Worm (Caenorhabditis elegans) whole organism, midembryonic: ENCODE results near the gene F46G11.2.

Source experiments
- T22C8.4 ChIP-seq: fragments of 200-800 bp; sonication (Bioruptor generic); IDR thresholded peaks from 2 replicates; pipeline ENCODE4 v1.3.6; 2022; ENCODE audit warnings: missing genetic modification characterization, missing compliant biosample characterization
- cog-1 ChIP-seq: sonication (generic microtip); optimal IDR thresholded peaks from 2 replicates; lab custom pipeline; 2016; ENCODE audit warnings: missing genetic modification characterization, missing compliant biosample characterization
- flt-1 ChIP-seq: fragments of 200-800 bp; sonication (Bioruptor generic); IDR thresholded peaks from 2 replicates; pipeline ENCODE4 v1.3.6; 2022; ENCODE audit warnings: missing genetic modification characterization, missing compliant biosample characterization
- klf-2 ChIP-seq: fragments of 200-800 bp; sonication (Bioruptor generic); conservative IDR thresholded peaks from 2 replicates; pipeline ENCODE4 v1.3.6; 2022; ENCODE audit warnings: missing genetic modification reagents, missing genetic modification characterization, missing compliant biosample characterization
- med-1 ChIP-seq: sonication (generic microtip); optimal IDR thresholded peaks from 2 replicates; lab custom pipeline; 2017; ENCODE audit warnings: missing genetic modification characterization, mild to moderate bottlenecking, missing compliant biosample characterization, antibody characterized with exemption, missing genetic modification reagents; ENCODE audit not compliant: insufficient read depth
- ref-1 ChIP-seq: fragments of 200-800 bp; sonication (Bioruptor generic); conservative IDR thresholded peaks from 2 replicates; pipeline ENCODE4 v1.3.6; 2022; ENCODE audit warnings: missing genetic modification reagents, missing genetic modification characterization, missing compliant biosample characterization
- tab-1 ChIP-seq: fragments of 200-800 bp; sonication (Bioruptor generic); IDR thresholded peaks from 2 replicates; pipeline ENCODE4 v1.3.6; 2022; ENCODE audit warnings: missing genetic modification characterization, missing compliant biosample characterization
- ztf-23 ChIP-seq: fragments of 200-800 bp; sonication (Bioruptor generic); IDR thresholded peaks from 2 replicates; pipeline ENCODE4 v1.3.6; 2022; ENCODE audit warnings: missing genetic modification reagents, missing genetic modification characterization, missing compliant biosample characterization
- ztf-29 ChIP-seq: fragments of 200-800 bp; sonication (Bioruptor generic); IDR thresholded peaks from 2 replicates; pipeline ENCODE4 v1.3.6; 2022; ENCODE audit warnings: missing genetic modification reagents, missing genetic modification characterization, missing compliant biosample characterization

F46G11.2 gene

ce11 chrX:5801156-5801592 lies 13.2 kb downstream of the F46G11.2 start:
- TF ChIP-seq ztf-23 (GFP tag; lab: Robert Waterston, UW) (peak; percentile 93), T22C8.4 (GFP tag; lab: Robert Waterston, UW) (peak; percentile 66), klf-2 (peak; percentile 93), cog-1 (tag; lab: Kevin White, UChicago) (peak; percentile 90), tab-1 (GFP tag; lab: Robert Waterston, UW) (peak; percentile 88), ref-1 (GFP tag; lab: Robert Waterston, UW) (peak; percentile 71), ztf-29 (GFP tag; lab: Robert Waterston, UW) (peak; percentile 77), med-1 (GFP tag; lab: Kevin White, UChicago) (peak; percentile 42), flt-1 (peak; percentile 89)

- TF ChIP-seq flt-1 (no peak), ztf-29 (GFP tag; lab: Robert Waterston, UW) (no peak), med-1 (GFP tag; lab: Kevin White, UChicago) (no peak), ztf-23 (GFP tag; lab: Robert Waterston, UW) (no peak), klf-2 (no peak)
Observed at ce11 chrX:5802582-5802981, 14.6 kb downstream of the F46G11.2 start.

- TF ChIP-seq flt-1 (no peak), cog-1 (tag; lab: Kevin White, UChicago) (no peak), ztf-29 (GFP tag; lab: Robert Waterston, UW) (no peak), T22C8.4 (GFP tag; lab: Robert Waterston, UW) (no peak), klf-2 (no peak), med-1 (GFP tag; lab: Kevin White, UChicago) (no peak), ztf-23 (GFP tag; lab: Robert Waterston, UW) (no peak), tab-1 (GFP tag; lab: Robert Waterston, UW) (no peak), ref-1 (GFP tag; lab: Robert Waterston, UW) (no peak)
Observed at ce11 chrX:5803492-5803891, 15.5 kb downstream of the F46G11.2 start.

ce11 chrX:5805872-5806472 lies 18.0 kb downstream of the F46G11.2 start, which contains the start of gene F13D11.3:
Gene F13D11.3, minus strand, starts transcription at chrX:5805922.
- TF ChIP-seq T22C8.4 (GFP tag; lab: Robert Waterston, UW) = no peak
- no peak for TF ChIP-seq flt-1
- no peak for TF ChIP-seq cog-1 (tag; lab: Kevin White, UChicago)

- TF ChIP-seq klf-2 = no peak
- TF ChIP-seq med-1 (GFP tag; lab: Kevin White, UChicago) = no peak
- TF ChIP-seq flt-1 = no peak
- TF ChIP-seq ztf-29 (GFP tag; lab: Robert Waterston, UW) = no peak
- no peak for TF ChIP-seq tab-1 (GFP tag; lab: Robert Waterston, UW)
- no peak for TF ChIP-seq ztf-23 (GFP tag; lab: Robert Waterston, UW)
- no peak for TF ChIP-seq cog-1 (tag; lab: Kevin White, UChicago)
- TF ChIP-seq T22C8.4 (GFP tag; lab: Robert Waterston, UW) = no peak
- TF ChIP-seq ref-1 (GFP tag; lab: Robert Waterston, UW) = no peak
Observed at ce11 chrX:5810677-5811076, 22.7 kb downstream of the F46G11.2 start.

- TF ChIP-seq ztf-29 (GFP tag; lab: Robert Waterston, UW) = peak; percentile 12
- 0 out of 2 replicates have a peak, but pooled peaks have one; percentile 41 for TF ChIP-seq klf-2
- peak; percentile 26 for TF ChIP-seq med-1 (GFP tag; lab: Kevin White, UChicago)
- peak; percentile 73 for TF ChIP-seq ztf-23 (GFP tag; lab: Robert Waterston, UW)
- 0 out of 2 replicates have a peak, but pooled peaks have one; percentile 24 for TF ChIP-seq tab-1 (GFP tag; lab: Robert Waterston, UW)
- peak; percentile 85 for TF ChIP-seq flt-1
- peak; percentile 99 for TF ChIP-seq cog-1 (tag; lab: Kevin White, UChicago)
- TF ChIP-seq ref-1 (GFP tag; lab: Robert Waterston, UW) = no peak
- peak; percentile 55; the same call in 1 of the 2 replicates for TF ChIP-seq T22C8.4 (GFP tag; lab: Robert Waterston, UW)
Observed at ce11 chrX:5811997-5812562, 24.1 kb downstream of the F46G11.2 start.

- TF ChIP-seq ztf-29 (GFP tag; lab: Robert Waterston, UW) (no peak), klf-2 (no peak), ztf-23 (GFP tag; lab: Robert Waterston, UW) (no peak), tab-1 (GFP tag; lab: Robert Waterston, UW) (no peak), med-1 (GFP tag; lab: Kevin White, UChicago) (no peak), cog-1 (tag; lab: Kevin White, UChicago) (no peak), T22C8.4 (GFP tag; lab: Robert Waterston, UW) (no peak), ref-1 (GFP tag; lab: Robert Waterston, UW) (no peak), flt-1 (no peak)
Observed at ce11 chrX:5813030-5813429, 25.1 kb downstream of the F46G11.2 start.

ce11 chrX:5814342-5814741 lies 26.4 kb downstream of the F46G11.2 start:
- TF ChIP-seq tab-1 (GFP tag; lab: Robert Waterston, UW) (no peak), ztf-23 (GFP tag; lab: Robert Waterston, UW) (no peak), klf-2 (no peak), T22C8.4 (GFP tag; lab: Robert Waterston, UW) (no peak), med-1 (GFP tag; lab: Kevin White, UChicago) (no peak), flt-1 (no peak), ref-1 (GFP tag; lab: Robert Waterston, UW) (no peak), ztf-29 (GFP tag; lab: Robert Waterston, UW) (no peak), cog-1 (tag; lab: Kevin White, UChicago) (no peak)

- TF ChIP-seq cog-1 (tag; lab: Kevin White, UChicago) (no peak), ref-1 (GFP tag; lab: Robert Waterston, UW) (no peak), T22C8.4 (GFP tag; lab: Robert Waterston, UW) (no peak), med-1 (GFP tag; lab: Kevin White, UChicago) (no peak), ztf-23 (GFP tag; lab: Robert Waterston, UW) (no peak), tab-1 (GFP tag; lab: Robert Waterston, UW) (no peak), ztf-29 (GFP tag; lab: Robert Waterston, UW) (no peak), klf-2 (no peak), flt-1 (no peak)
Observed at ce11 chrX:5815343-5815742, 27.4 kb downstream of the F46G11.2 start.
